Worm (Caenorhabditis elegans): Measurements from ENCODE around the gene srx-136.

Gene srx-136

ce11 chrV:13879241-13879640, 22.0 kb downstream of the srx-136 start, which contains the start of gene lbp-7 (continued):
- no peak for TF ChIP-seq ztf-11 (tag; optimal IDR thresholded peaks at IDR 0.05)
- TF ChIP-seq ceh-28 (tag; optimal IDR thresholded peaks at IDR 0.05), result no peak
- TF ChIP-seq aha-1 (tag), result peak; percentile 31
- no peak for TF ChIP-seq vab-7 (GFP tag; IDR thresholded peaks at IDR 0.05)
- no peak for TF ChIP-seq ZK546.5 (tag; optimal IDR thresholded peaks at IDR 0.05)
- TF ChIP-seq F49E8.2 (tag; optimal IDR thresholded peaks at IDR 0.05; ENCODE audit: borderline replicate concordance), result no peak
- no peak for TF ChIP-seq lin-39 (tag; optimal IDR thresholded peaks at IDR 0.05)
- TF ChIP-seq unc-62 (GFP tag; optimal IDR thresholded peaks at IDR 0.05 in 1 of 2), result peak in 1 of 2 experiments; percentile 39
- TF ChIP-seq unc-62 (tag; optimal IDR thresholded peaks at IDR 0.05), result no peak
- TF ChIP-seq zip-2 (tag; optimal IDR thresholded peaks at IDR 0.05), result no peak
- TF ChIP-seq dve-1 (tag; optimal IDR thresholded peaks at IDR 0.05; ENCODE audit: insufficient read depth), result peak; percentile 49
- TF ChIP-seq rbr-2 (tag; optimal IDR thresholded peaks at IDR 0.05), result no peak
- no peak for TF ChIP-seq ceh-44 (GFP tag; IDR thresholded peaks at IDR 0.05)
- TF ChIP-seq mep-1 (tag; optimal IDR thresholded peaks at IDR 0.05), result no peak
- TF ChIP-seq hif-1 (tag; optimal IDR thresholded peaks at IDR 0.05), result no peak
- TF ChIP-seq mdl-1 (tag; optimal IDR thresholded peaks at IDR 0.05), result no peak
- TF ChIP-seq gei-8 (GFP tag; optimal IDR thresholded peaks at IDR 0.05), result no peak
- TF ChIP-seq hlh-11 (tag; optimal IDR thresholded peaks at IDR 0.05), result peak; percentile 55
- TF ChIP-seq dmd-8 (GFP tag; IDR thresholded peaks at IDR 0.05), result no peak
- TF ChIP-seq nhr-76 (tag; optimal IDR thresholded peaks at IDR 0.05), result no peak
- TF ChIP-seq zip-11 (GFP tag; IDR thresholded peaks at IDR 0.05), result no peak
- TF ChIP-seq mes-2 (tag; optimal IDR thresholded peaks at IDR 0.05; ENCODE audit: poor library complexity, severe bottlenecking), result no peak
- no peak for TF ChIP-seq daf-12 (tag; optimal IDR thresholded peaks at IDR 0.05)
- TF ChIP-seq lin-13 (GFP tag; optimal IDR thresholded peaks at IDR 0.05), result no peak
- TF ChIP-seq F26F4.8 (GFP tag; conservative IDR thresholded peaks at IDR 0.05), result no peak
- 0 out of 2 replicates have a peak, but pooled peaks have one; percentile 25 for TF ChIP-seq tra-1 (GFP tag; IDR thresholded peaks at IDR 0.05)
- peak; percentile 31 for TF ChIP-seq nhr-6 (tag; optimal IDR thresholded peaks at IDR 0.05)
- no peak for TF ChIP-seq dpl-1 (GFP tag; optimal IDR thresholded peaks at IDR 0.05)
- TF ChIP-seq Y75B8A.6 (GFP tag; IDR thresholded peaks at IDR 0.05), result no peak
- TF ChIP-seq F37D6.2 (tag; optimal IDR thresholded peaks at IDR 0.05), result no peak
- TF ChIP-seq dmd-6 (GFP tag; IDR thresholded peaks at IDR 0.05), result peak; percentile 81
- TF ChIP-seq zag-1 (tag; optimal IDR thresholded peaks at IDR 0.05), result no peak
- no peak for TF ChIP-seq ceh-20 (GFP tag; IDR thresholded peaks at IDR 0.05)
- TF ChIP-seq egl-43 (GFP tag; IDR thresholded peaks at IDR 0.05), result no peak

- TF ChIP-seq nhr-6 (tag; optimal IDR thresholded peaks at IDR 0.05) (peak; percentile 20), set-16 (GFP tag; IDR thresholded peaks at IDR 0.05) (no peak), mes-2 (tag; optimal IDR thresholded peaks at IDR 0.05; ENCODE audit: poor library complexity, severe bottlenecking) (no peak), lin-15B (tag; optimal IDR thresholded peaks at IDR 0.05) (no peak), madf-9 (GFP tag; conservative IDR thresholded peaks at IDR 0.05) (no peak), gei-8 (GFP tag; optimal IDR thresholded peaks at IDR 0.05) (no peak), daf-12 (tag; optimal IDR thresholded peaks at IDR 0.05) (no peak), daf-19 (GFP tag; conservative IDR thresholded peaks at IDR 0.05) (no peak), skn-1 (tag; optimal IDR thresholded peaks at IDR 0.05) (no peak), hmg-1.1 (GFP tag; IDR thresholded peaks at IDR 0.05) (no peak), ceh-32 (tag; optimal IDR thresholded peaks at IDR 0.05; ENCODE audit: poor library complexity) (no peak), ZK546.5 (tag; optimal IDR thresholded peaks at IDR 0.05) (no peak), hlh-30 (tag; optimal IDR thresholded peaks at IDR 0.05; ENCODE audit: insufficient read depth) (peak; percentile 30), F10B5.3 (tag; optimal IDR thresholded peaks at IDR 0.05) (no peak), lir-3 (tag; optimal IDR thresholded peaks at IDR 0.05) (no peak), dpl-1 (GFP tag; optimal IDR thresholded peaks at IDR 0.05) (peak; percentile 19), nhr-42 (GFP tag; IDR thresholded peaks at IDR 0.05) (no peak), vab-7 (GFP tag; IDR thresholded peaks at IDR 0.05) (no peak), dve-1 (tag; optimal IDR thresholded peaks at IDR 0.05; ENCODE audit: insufficient read depth) (peak; percentile 1), nhr-11 (tag; optimal IDR thresholded peaks at IDR 0.05) (no peak), nhr-28 (tag; optimal IDR thresholded peaks at IDR 0.05) (peak; percentile 2), R02D3.7 (tag; optimal IDR thresholded peaks at IDR 0.05) (no peak), daf-16 (GFP tag; optimal IDR thresholded peaks at IDR 0.05) (no peak), daf-16 (tag; optimal IDR thresholded peaks at IDR 0.05) (peak; percentile 22), F44E2.7 (GFP tag; IDR thresholded peaks at IDR 0.05) (no peak), T20F7.1 (GFP tag; optimal IDR thresholded peaks at IDR 0.05) (no peak)
Measured at ce11 chrV:13880163-13880562, 22.9 kb downstream of the srx-136 start.
